Worm (Caenorhabditis elegans) whole organism, late embryonic: ENCODE data around the gene dcn-1.

Experiments
- F13H6.1 ChIP-seq: sonication (generic microtip); optimal IDR thresholded peaks from 2 replicates; lab custom pipeline; 2016; ENCODE audit warnings: missing genetic modification characterization, missing compliant biosample characterization
- ceh-48 ChIP-seq: sonication (generic microtip); optimal IDR thresholded peaks from 2 replicates; lab custom pipeline; 2016; ENCODE audit warnings: missing genetic modification characterization, inconsistent platforms, missing compliant biosample characterization
- ets-4 ChIP-seq: sonication (generic microtip); optimal IDR thresholded peaks from 2 replicates; lab custom pipeline; 2016; ENCODE audit warnings: missing genetic modification characterization, missing compliant biosample characterization
- gmeb-2 ChIP-seq: sonication (generic microtip); optimal IDR thresholded peaks from 2 replicates; lab custom pipeline; 2016; ENCODE audit warnings: missing genetic modification characterization, inconsistent platforms, missing compliant biosample characterization
- lim-6 ChIP-seq: sonication (generic microtip); optimal IDR thresholded peaks from 2 replicates; lab custom pipeline; 2016; ENCODE audit warnings: missing genetic modification characterization, missing compliant biosample characterization
- nfya-1 ChIP-seq: sonication (generic microtip); optimal IDR thresholded peaks from 2 replicates; lab custom pipeline; 2017; ENCODE audit warnings: missing genetic modification characterization, mild to moderate bottlenecking, missing compliant biosample characterization, antibody characterized with exemption, moderate library complexity
- nhr-11 ChIP-seq: fragments of 150-350 bp; optimal IDR thresholded peaks from 2 replicates; lab custom pipeline; 2014; ENCODE audit warnings: missing biosample characterization, missing genetic modification characterization
- nhr-232 ChIP-seq: sonication (generic microtip); optimal IDR thresholded peaks from 2 replicates; lab custom pipeline; 2016; ENCODE audit warnings: missing genetic modification characterization, missing compliant biosample characterization
- pha-4 ChIP-seq: fragments of 150-350 bp; optimal IDR thresholded peaks from 2 replicates; lab custom pipeline; 2018; ENCODE audit warnings: missing biosample characterization, missing genetic modification reagents, missing genetic modification characterization
- unc-42 ChIP-seq: sonication (generic microtip); optimal IDR thresholded peaks from 2 replicates; lab custom pipeline; 2016; ENCODE audit warnings: missing genotype, missing genetic modification characterization, missing compliant biosample characterization
- unc-55 ChIP-seq: sonication (generic microtip); optimal IDR thresholded peaks from 2 replicates; lab custom pipeline; 2017; ENCODE audit warnings: missing biosample characterization, missing genetic modification reagents, missing genetic modification characterization

- TF ChIP-seq unc-55 (GFP tag; lab: Kevin White, UChicago), result no peak
- TF ChIP-seq ceh-48 (tag; lab: Kevin White, UChicago), result no peak
- no peak for TF ChIP-seq F13H6.1
- no peak for TF ChIP-seq nfya-1 (tag; lab: Kevin White, UChicago)
- no peak for TF ChIP-seq nhr-11 (tag; lab: Kevin White, UChicago)
- TF ChIP-seq lim-6 (tag; lab: Kevin White, UChicago), result no peak
- TF ChIP-seq ets-4 (tag; lab: Kevin White, UChicago), result no peak
- TF ChIP-seq nhr-232 (tag; lab: Kevin White, UChicago), result no peak
- no peak for TF ChIP-seq pha-4 (tag; lab: Kevin White, UChicago)
- no peak for TF ChIP-seq gmeb-2 (tag; lab: Kevin White, UChicago)
- TF ChIP-seq unc-42 (tag; lab: Kevin White, UChicago), result no peak
Observed at ce11 chrIII:4278203-4278602, 35.5 kb upstream of the dcn-1 start.
